Fruit fly (Drosophila melanogaster) whole organism, embryonic: Measurements from ENCODE around the gene CG5937.

Experiments used
- Abd-B ChIP-seq: fragments of 200-800 bp; sonication (Bioruptor generic); optimal IDR thresholded peaks from 2 replicates; lab custom pipeline; 2018; ENCODE audit warnings: missing biosample characterization, mild to moderate bottlenecking, missing genetic modification characterization, moderate library complexity
- Atf6 ChIP-seq: fragments of 200-800 bp; sonication (Bioruptor generic); IDR thresholded peaks from 2 replicates; pipeline ENCODE4 v1.3.6; 2022; ENCODE audit warnings: missing biosample characterization, missing genetic modification characterization
- CG10147 ChIP-seq: fragments of 200-800 bp; sonication (Bioruptor generic); optimal IDR thresholded peaks from 2 replicates; lab custom pipeline; 2019; ENCODE audit warnings: missing biosample characterization, mild to moderate bottlenecking, missing genetic modification characterization, moderate library complexity
- CG10267 ChIP-seq: fragments of 200-800 bp; sonication (Bioruptor generic); optimal IDR thresholded peaks from 2 replicates; lab custom pipeline; 2018; ENCODE audit warnings: missing biosample characterization, mild to moderate bottlenecking, missing genetic modification characterization, moderate library complexity
- CG11695 ChIP-seq: fragments of 200-800 bp; sonication (Bioruptor generic); IDR thresholded peaks from 3 replicates; pipeline ENCODE4 v1.3.6; 2022; ENCODE audit warnings: missing biosample characterization, missing genetic modification characterization
- CG1233 ChIP-seq: fragments of 200-800 bp; sonication (Bioruptor generic); optimal IDR thresholded peaks from 4 replicates; lab custom pipeline; 2018; ENCODE audit warnings: missing biosample characterization, mild to moderate bottlenecking, missing genetic modification characterization
- CG1529 ChIP-seq: fragments of 200-800 bp; sonication (Bioruptor generic); optimal IDR thresholded peaks from 3 replicates; lab custom pipeline; 2018; ENCODE audit warnings: missing biosample characterization, missing genetic modification characterization
- CG18262 ChIP-seq: fragments of 200-800 bp; optimal IDR thresholded peaks from 3 replicates; lab custom pipeline; 2019; ENCODE audit warnings: missing biosample characterization, mild to moderate bottlenecking, missing genetic modification characterization, moderate library complexity
- CG1832 ChIP-seq: fragments of 200-800 bp; sonication (Bioruptor generic); optimal IDR thresholded peaks from 2 replicates; lab custom pipeline; 2017; ENCODE audit warnings: missing biosample characterization, mild to moderate bottlenecking, missing genetic modification characterization, inconsistent platforms
- CG18599 ChIP-seq: fragments of 200-800 bp; sonication (Bioruptor generic); optimal IDR thresholded peaks from 3 replicates; lab custom pipeline; 2017; ENCODE audit warnings: missing biosample characterization, missing genetic modification characterization, mild to moderate bottlenecking, moderate library complexity, missing genetic modification reagents
- CG2678 ChIP-seq: fragments of 200-800 bp; sonication (Bioruptor generic); optimal IDR thresholded peaks from 3 replicates; lab custom pipeline; 2019; ENCODE audit warnings: missing biosample characterization, mild to moderate bottlenecking, missing genetic modification characterization, moderate library complexity
- CG2889 ChIP-seq: fragments of 200-800 bp; sonication (Bioruptor generic); IDR thresholded peaks from 3 replicates; pipeline ENCODE4 v1.3.6; 2022; ENCODE audit warnings: missing biosample characterization, missing genetic modification characterization
- CG30020 ChIP-seq: fragments of 200-800 bp; optimal IDR thresholded peaks from 2 replicates; lab custom pipeline; 2019; ENCODE audit warnings: missing biosample characterization, mild to moderate bottlenecking, missing genetic modification characterization, moderate library complexity
- CG30431 ChIP-seq: fragments of 200-800 bp; sonication (Bioruptor generic); optimal IDR thresholded peaks from 2 replicates; lab custom pipeline; 2017; ENCODE audit warnings: missing biosample characterization, missing genetic modification characterization
- CG31365 ChIP-seq: fragments of 200-800 bp; sonication (Bioruptor generic); optimal IDR thresholded peaks from 2 replicates; lab custom pipeline; 2018; ENCODE audit warnings: missing biosample characterization, mild to moderate bottlenecking, missing genetic modification characterization
- CG34422 ChIP-seq: fragments of 200-800 bp; sonication (Bioruptor generic); IDR thresholded peaks from 3 replicates; pipeline ENCODE4 v1.3.6; 2022; ENCODE audit warnings: missing biosample characterization, missing genetic modification characterization
- CG6254 ChIP-seq: fragments of 200-800 bp; sonication (Bioruptor generic); optimal IDR thresholded peaks from 3 replicates; lab custom pipeline; 2017; ENCODE audit warnings: mild to moderate bottlenecking, missing biosample characterization, missing genetic modification reagents, missing genetic modification characterization
- CG7987 ChIP-seq: fragments of 200-800 bp; sonication (Bioruptor generic); optimal IDR thresholded peaks from 2 replicates; lab custom pipeline; 2018; ENCODE audit warnings: missing biosample characterization, mild to moderate bottlenecking, missing genetic modification characterization, moderate library complexity
- CG9215 ChIP-seq: fragments of 200-800 bp; sonication (Bioruptor generic); IDR thresholded peaks from 2 replicates; pipeline ENCODE4 v1.3.6; 2022; ENCODE audit warnings: missing biosample characterization, missing genetic modification characterization
- CG9932 ChIP-seq: fragments of 200-800 bp; sonication (Bioruptor generic); IDR thresholded peaks from 2 replicates; pipeline ENCODE4 v1.3.6; 2022; ENCODE audit warnings: missing biosample characterization, missing genetic modification characterization
- Deaf1 ChIP-seq: fragments of 200-800 bp; optimal IDR thresholded peaks from 3 replicates; lab custom pipeline; 2019; ENCODE audit warnings: missing biosample characterization, mild to moderate bottlenecking, missing genetic modification characterization, moderate library complexity
- Dfd ChIP-seq, 2 experiments: fragments of >200 bp; optimal IDR thresholded peaks; 2 replicates each; lab custom pipeline; 2017; ENCODE audit warnings: missing biosample characterization in 2 of 2, missing genetic modification characterization in 2 of 2
- Dref ChIP-seq: fragments of 200-800 bp; sonication (Bioruptor generic); IDR thresholded peaks from 2 replicates; pipeline ENCODE4 v1.3.6; 2022; ENCODE audit warnings: missing biosample characterization, missing genetic modification characterization
- E2f2 ChIP-seq: fragments of 200-800 bp; sonication (Bioruptor generic); IDR thresholded peaks from 2 replicates; pipeline ENCODE4 v1.3.6; 2022; ENCODE audit warnings: missing biosample characterization, missing genetic modification characterization
- Ets65A ChIP-seq: fragments of 200-800 bp; sonication (Bioruptor generic); peaks from one replicate; lab custom pipeline; 2016; ENCODE audit warnings: missing biosample characterization, missing genetic modification characterization
- Fer3 ChIP-seq: fragments of 200-800 bp; sonication (Bioruptor generic); optimal IDR thresholded peaks from 2 replicates; lab custom pipeline; 2018; ENCODE audit warnings: missing biosample characterization, mild to moderate bottlenecking, missing genetic modification characterization, moderate library complexity
- HmgD ChIP-seq: fragments of 200-800 bp; sonication (Bioruptor generic); optimal IDR thresholded peaks from 3 replicates; lab custom pipeline; 2016; ENCODE audit warnings: missing biosample characterization, missing genetic modification characterization
- Hr78 ChIP-seq, 2 experiments: fragments of 200-800 bp in 1 of 2; fragments of >200 bp in 1 of 2; sonication (Bioruptor generic) in 1 of 2; optimal IDR thresholded peaks; 2 replicates each; lab custom pipeline; 2017 to 2019; ENCODE audit warnings: missing biosample characterization in 2 of 2, missing genetic modification characterization in 2 of 2, mild to moderate bottlenecking in 1 of 2, moderate library complexity in 1 of 2
- Ravus ChIP-seq: fragments of 200-800 bp; sonication (Bioruptor generic); IDR thresholded peaks from 2 replicates; pipeline ENCODE4 v1.3.6; 2022; ENCODE audit warnings: missing biosample characterization, missing genetic modification characterization
- Sry-δ ChIP-seq: fragments of 200-800 bp; sonication (Bioruptor generic); optimal IDR thresholded peaks from 2 replicates; lab custom pipeline; 2016; ENCODE audit warnings: missing biosample characterization, missing genetic modification characterization
- Stat92E ChIP-seq, 3 experiments: fragments of >200 bp in 2 of 3; fragments of 200-800 bp in 1 of 3; sonication (Bioruptor generic) in 1 of 3; optimal IDR thresholded peaks; 2 replicates each; lab custom pipeline; 2017 to 2019; ENCODE audit warnings: missing biosample characterization in 3 of 3, missing genetic modification characterization in 3 of 3, mild to moderate bottlenecking in 1 of 3, moderate library complexity in 1 of 3
- bab2 ChIP-seq: fragments of 200-800 bp; sonication (Bioruptor generic); optimal IDR thresholded peaks from 2 replicates; lab custom pipeline; 2016; ENCODE audit warnings: missing biosample characterization, missing genetic modification characterization
- bsh ChIP-seq, 2 experiments: fragments of 200-800 bp; sonication (Bioruptor generic); optimal IDR thresholded peaks; 2 replicates each; lab custom pipeline; 2017 to 2018; ENCODE audit warnings: mild to moderate bottlenecking in 2 of 2, missing biosample characterization in 2 of 2, missing genetic modification characterization in 2 of 2, moderate library complexity in 1 of 2
- chinmo ChIP-seq: fragments of 200-800 bp; sonication (Bioruptor generic); IDR thresholded peaks from 4 replicates; pipeline ENCODE4 v1.3.6; 2022; ENCODE audit warnings: missing biosample characterization, missing genetic modification characterization; ENCODE audit not compliant: partially characterized antibody
- corto ChIP-seq: fragments of 200-800 bp; sonication (Bioruptor generic); optimal IDR thresholded peaks from 2 replicates; lab custom pipeline; 2016; ENCODE audit warnings: missing biosample characterization, mild to moderate bottlenecking, missing genetic modification characterization, moderate library complexity
- gcm ChIP-seq: fragments of 200-800 bp; sonication (Bioruptor generic); optimal IDR thresholded peaks from 2 replicates; lab custom pipeline; 2019; ENCODE audit warnings: missing biosample characterization, mild to moderate bottlenecking, missing genetic modification characterization, moderate library complexity
- gsb-n ChIP-seq: fragments of 200-800 bp; sonication (Bioruptor generic); optimal IDR thresholded peaks from 3 replicates; lab custom pipeline; 2018; ENCODE audit warnings: missing biosample characterization, mild to moderate bottlenecking, missing genetic modification characterization
- hth ChIP-seq: fragments of >200 bp; optimal IDR thresholded peaks from 2 replicates; lab custom pipeline; 2017; ENCODE audit warnings: inconsistent platforms
- jing ChIP-seq: fragments of 200-800 bp; sonication (Bioruptor generic); optimal IDR thresholded peaks from 2 replicates; lab custom pipeline; 2018; ENCODE audit warnings: missing biosample characterization, mild to moderate bottlenecking, missing genetic modification characterization
- kah ChIP-seq: fragments of 200-800 bp; sonication (Bioruptor generic); optimal IDR thresholded peaks from 2 replicates; lab custom pipeline; 2018; ENCODE audit warnings: missing biosample characterization, mild to moderate bottlenecking, missing genetic modification characterization
- otp ChIP-seq: fragments of 200-800 bp; sonication (Bioruptor generic); IDR thresholded peaks from 3 replicates; pipeline ENCODE4, ENCODE4 v1.3.6; 2022; ENCODE audit warnings: missing biosample characterization, missing genetic modification characterization
- pho ChIP-seq: fragments of 200-800 bp; sonication (Bioruptor generic); optimal IDR thresholded peaks from 2 replicates; lab custom pipeline; 2016; ENCODE audit warnings: missing biosample characterization, missing genetic modification characterization
- pzg ChIP-seq: fragments of 200-800 bp; sonication (Bioruptor generic); optimal IDR thresholded peaks from 3 replicates; lab custom pipeline; 2018; ENCODE audit warnings: missing biosample characterization, mild to moderate bottlenecking, missing genetic modification characterization, moderate library complexity
- repo ChIP-seq: fragments of 200-800 bp; sonication (Bioruptor generic); optimal IDR thresholded peaks from 2 replicates; lab custom pipeline; 2016; ENCODE audit warnings: missing biosample characterization, missing genetic modification characterization
- rib ChIP-seq: fragments of 200-800 bp; sonication (Bioruptor generic); IDR thresholded peaks from 2 replicates; pipeline ENCODE4 v1.3.6; 2022; ENCODE audit warnings: missing biosample characterization, missing genetic modification characterization
- seq ChIP-seq: fragments of 200-800 bp; sonication (Bioruptor generic); IDR thresholded peaks from 2 replicates; pipeline ENCODE4 v1.3.6; 2022; ENCODE audit warnings: missing biosample characterization, missing genetic modification characterization
- sob ChIP-seq: fragments of 200-800 bp; sonication (Bioruptor generic); IDR thresholded peaks from 2 replicates; pipeline ENCODE4 v1.3.6; 2022; ENCODE audit warnings: missing biosample characterization, missing genetic modification characterization
- usp ChIP-seq: fragments of >200 bp; optimal IDR thresholded peaks from 2 replicates; lab custom pipeline; 2017; ENCODE audit warnings: missing biosample characterization, missing genetic modification characterization
- zen ChIP-seq: fragments of 200-800 bp; sonication (Bioruptor generic); optimal IDR thresholded peaks from 3 replicates; lab custom pipeline; 2018; ENCODE audit warnings: missing biosample characterization, mild to moderate bottlenecking, missing genetic modification characterization, moderate library complexity

Gene CG5937

DNA sequence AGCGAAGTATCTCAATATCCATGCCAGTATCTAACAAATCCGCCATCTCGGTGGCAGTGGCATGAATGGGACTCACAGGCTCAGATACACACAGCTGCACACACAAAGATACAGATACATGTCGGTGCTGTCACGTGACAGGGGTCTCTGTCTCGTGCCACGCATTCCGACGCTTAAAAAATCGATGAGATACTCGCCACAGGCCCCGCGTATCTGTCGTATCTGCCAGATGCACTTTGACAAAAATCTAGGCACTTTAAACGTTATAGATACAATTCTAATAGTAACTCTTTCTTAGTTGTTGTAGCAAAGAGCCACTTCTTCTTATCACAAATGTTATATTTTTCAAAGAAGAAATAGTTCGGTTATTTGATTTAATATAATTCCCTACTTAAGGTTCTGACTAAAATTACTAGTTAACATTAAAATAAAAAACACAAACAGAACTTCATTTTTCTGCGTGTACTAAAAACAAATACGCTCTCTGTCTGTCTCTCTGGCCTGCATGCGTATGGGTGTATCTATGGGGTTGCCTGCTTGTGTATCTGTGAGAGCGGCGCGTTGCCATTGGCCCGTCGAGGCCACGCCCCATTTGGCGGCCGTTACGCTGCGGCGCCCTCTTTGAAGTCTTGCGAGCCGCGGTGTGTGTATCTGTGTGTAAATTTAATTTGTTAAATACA is 38.9 kb upstream of the CG5937 start, which contains the start of gene CG4766 (continued):
- TF ChIP-seq usp (no peak), CG18262 (tag; lab: Kevin White, UChicago) (peak; percentile 94), Ravus (peak; percentile 22), chinmo (no peak), CG11695 (GFP tag; lab: Robert Waterston, UW) (peak; percentile 82), CG10147 (GFP tag; lab: Kevin White, UChicago) (peak; percentile 74), CG30431 (peak; percentile 49), CG7987 (GFP tag; lab: Kevin White, UChicago) (peak; percentile 40), CG9932 (GFP tag; lab: Robert Waterston, UW) (peak; percentile 55), CG1529 (GFP tag; lab: Kevin White, UChicago) (peak; percentile 84), CG31365 (tag; lab: Kevin White, UChicago) (peak; percentile 12), bab2 (GFP tag; lab: Kevin White, UChicago) (peak; percentile 82), kah (peak; percentile 57), repo (GFP tag; lab: Kevin White, UChicago) (peak; percentile 62), Hr78 (GFP tag; optimal IDR thresholded peaks at IDR 0.05; lab: Kevin White, UChicago) (peak in 1 of 2 experiments; percentile 65), CG1832 (no peak), Deaf1 (tag; lab: Kevin White, UChicago) (peak; percentile 59), Stat92E (GFP tag; optimal IDR thresholded peaks at IDR 0.05; lab: Kevin White, UChicago) (peak in 1 of 3 experiments; percentile 48), otp (GFP tag; lab: Robert Waterston, UW) (peak; percentile 75), pho (GFP tag; lab: Kevin White, UChicago) (peak; percentile 81), Ets65A (GFP tag; lab: Kevin White, UChicago) (peak; percentile 84), CG1233 (peak; percentile 81), CG6254 (peak; percentile 84), CG10267 (tag; lab: Kevin White, UChicago) (peak; percentile 87), Abd-B (GFP tag; lab: Kevin White, UChicago) (peak; percentile 59), E2f2 (GFP tag; lab: Robert Waterston, UW) (peak; percentile 69), Fer3 (peak; percentile 72), HmgD (GFP tag; lab: Kevin White, UChicago) (peak; percentile 63), CG2889 (GFP tag; lab: Robert Waterston, UW) (peak; percentile 55; the same call in 1 of the 3 replicates), CG9215 (peak; percentile 70), CG2678 (tag; lab: Kevin White, UChicago) (peak; percentile 91), CG30020 (tag; lab: Kevin White, UChicago) (peak; percentile 62), zen (peak; percentile 88), corto (GFP tag; lab: Kevin White, UChicago) (peak; percentile 60), gsb-n (tag; lab: Kevin White, UChicago) (peak; percentile 87), Atf6 (GFP tag; lab: Robert Waterston, UW) (peak; percentile 69; the same call in 1 of the 2 replicates), hth (lab: Kevin White, UChicago) (no peak), gcm (GFP tag; lab: Kevin White, UChicago) (peak; percentile 85), CG34422 (GFP tag; lab: Robert Waterston, UW) (peak; percentile 72; the same call in 2 of the 3 replicates), sob (GFP tag; lab: Robert Waterston, UW) (peak; percentile 62), bsh (GFP tag; optimal IDR thresholded peaks at IDR 0.05; lab: Kevin White, UChicago) (peak; percentile 60 to 87), Dfd (GFP tag; optimal IDR thresholded peaks at IDR 0.05; lab: Kevin White, UChicago) (no peak), pzg (no peak), CG18599 (GFP tag; lab: Kevin White, UChicago) (peak; percentile 88), rib (GFP tag; lab: Robert Waterston, UW) (no peak), Dref (GFP tag; lab: Robert Waterston, UW) (no peak), Sry-δ (GFP tag; lab: Kevin White, UChicago) (peak; percentile 36), seq (GFP tag; lab: Robert Waterston, UW) (peak; percentile 79), jing (peak; percentile 65)
